Worm (Caenorhabditis elegans): Measurements from ENCODE around the gene Y73B6BL.29.
"Not testable (repeated sequence)": the region's sequence is repeated elsewhere in the genome, so short reads cannot be mapped to it uniquely, and the experiment has no call there.

Gene Y73B6BL.29

ce11 chrIV:6303642-6304041 lies 18.1 kb upstream of the Y73B6BL.29 start, which contains the start of gene srv-25:
Gene srv-25 (minus strand): TSS chrIV:6303742.
- TF ChIP-seq F49E8.2 (tag; optimal IDR thresholded peaks at IDR 0.05; ENCODE audit: insufficient read depth) (no peak), aptf-2 (GFP tag; conservative IDR thresholded peaks at IDR 0.05) (no peak), unc-130 (GFP tag; optimal IDR thresholded peaks at IDR 0.05) (no peak), ZK185.1 (tag; optimal IDR thresholded peaks at IDR 0.05; ENCODE audit: poor library complexity, severe bottlenecking) (no peak), Y79H2A.3 (GFP tag; conservative IDR thresholded peaks at IDR 0.05) (no peak)

- TF ChIP-seq Y95B8A.8 (GFP tag; IDR thresholded peaks at IDR 0.05), result no peak
- no peak for TF ChIP-seq tbp1 (GFP tag; optimal IDR thresholded peaks at IDR 0.05)
- TF ChIP-seq mes-4 (tag; optimal IDR thresholded peaks at IDR 0.05), result no peak
- no peak for TF ChIP-seq cebp-2 (GFP tag; IDR thresholded peaks at IDR 0.05)
- no peak for TF ChIP-seq K12H6.12 (tag; optimal IDR thresholded peaks at IDR 0.05)
Measured at ce11 chrIV:6307439-6307838, 14.3 kb upstream of the Y73B6BL.29 start, which contains the start of gene csp-2. Gene csp-2 (plus strand): TSS chrIV:6307739.

ce11 chrIV:6317357-6317756 lies 4.4 kb upstream of the Y73B6BL.29 start, which contains the start of gene Y73B6BL.12:
Gene Y73B6BL.12 (minus strand): TSS chrIV:6317457.
- TF ChIP-seq dox-1 (GFP tag; IDR thresholded peaks at IDR 0.05); ZK185.1 (tag; optimal IDR thresholded peaks at IDR 0.05; ENCODE audit: poor library complexity, severe bottlenecking); pha-4 (tag; optimal IDR thresholded peaks at IDR 0.05): not testable (repeated sequence)

ce11 chrIV:6320267-6320977 lies 1.3 kb upstream of the Y73B6BL.29 start:
- TF ChIP-seq snpc-1.1 (tag; optimal IDR thresholded peaks at IDR 0.05; ENCODE audit: insufficient read depth) (peak; percentile 41), ztf-6 (GFP tag; IDR thresholded peaks at IDR 0.05) (0 out of 2 replicates have a peak, but pooled peaks have one; percentile 8), hmg-1.2 (GFP tag; IDR thresholded peaks at IDR 0.05) (peak; percentile 50), madf-6 (GFP tag; IDR thresholded peaks at IDR 0.05) (peak; percentile 51; the same call in 1 of the 2 replicates), madf-8 (GFP tag; conservative IDR thresholded peaks at IDR 0.05) (0 out of 2 replicates have a peak, but pooled peaks have one; percentile 2), snpc-4 (GFP tag; optimal IDR thresholded peaks at IDR 0.05) (peak; percentile 8), snpc-4 (tag; optimal IDR thresholded peaks at IDR 0.05) (peak in 3 of 4 experiments; percentile 47 to 93 (median 85))

- TF ChIP-seq zfh-2 (GFP tag; conservative IDR thresholded peaks at IDR 0.05), result peak; percentile 90
- peak; percentile 65; the same call in 1 of the 2 replicates for TF ChIP-seq aptf-2 (GFP tag; conservative IDR thresholded peaks at IDR 0.05)
- TF ChIP-seq D2030.7 (GFP tag; IDR thresholded peaks at IDR 0.05), result peak; percentile 89
- TF ChIP-seq tbx-9 (tag; optimal IDR thresholded peaks at IDR 0.05; ENCODE audit: borderline replicate concordance), result no peak
- peak; percentile 96 for TF ChIP-seq lin-40 (tag; optimal IDR thresholded peaks at IDR 0.05)
- TF ChIP-seq C06A6.2 (GFP tag; conservative IDR thresholded peaks at IDR 0.05), result peak; percentile 90
- TF ChIP-seq xnd-1 (tag; optimal IDR thresholded peaks at IDR 0.05), result peak; percentile 54
- peak; percentile 83 for TF ChIP-seq snpc-3.4 (tag; optimal IDR thresholded peaks at IDR 0.05)
- TF ChIP-seq Y53F4B.3 (GFP tag; IDR thresholded peaks at IDR 0.05), result peak; percentile 81
- peak; percentile 57; the same call in 1 of the 2 replicates for TF ChIP-seq B0019.2 (GFP tag; conservative IDR thresholded peaks at IDR 0.05)
- peak; percentile 91 for TF ChIP-seq madf-3 (GFP tag; IDR thresholded peaks at IDR 0.05)
- no peak for TF ChIP-seq F39B2.1 (GFP tag; IDR thresholded peaks at IDR 0.05)
- TF ChIP-seq F52B5.7 (tag; optimal IDR thresholded peaks at IDR 0.05), result peak; percentile 88
- TF ChIP-seq lsy-27 (tag; optimal IDR thresholded peaks at IDR 0.05; ENCODE audit: borderline replicate concordance, insufficient read depth), result peak; percentile 2
- TF ChIP-seq ztf-3 (GFP tag; optimal IDR thresholded peaks at IDR 0.05), result no peak
- peak; percentile 16 for TF ChIP-seq nhr-90 (tag; optimal IDR thresholded peaks at IDR 0.05)
- TF ChIP-seq F37B4.10 (GFP tag; IDR thresholded peaks at IDR 0.05), result 0 out of 2 replicates have a peak, but pooled peaks have one; percentile 71
- TF ChIP-seq lin-35 (GFP tag; optimal IDR thresholded peaks at IDR 0.05), result peak in 2 of 3 experiments; percentile 67 to 89
- TF ChIP-seq mcd-1 (GFP tag; IDR thresholded peaks at IDR 0.05), result peak; percentile 94
- 0 out of 2 replicates have a peak, but pooled peaks have one; percentile 33 for TF ChIP-seq bed-1 (GFP tag; IDR thresholded peaks at IDR 0.05)
Measured at ce11 chrIV:6323654-6324224, 2.0 kb downstream of the Y73B6BL.29 start, which contains the start of gene sqd-1. Gene sqd-1 (plus strand): TSS chrIV:6324174.
